Fruit fly (Drosophila melanogaster): ENCODE measurements around the gene Lnk.

Lnk gene

DNA sequence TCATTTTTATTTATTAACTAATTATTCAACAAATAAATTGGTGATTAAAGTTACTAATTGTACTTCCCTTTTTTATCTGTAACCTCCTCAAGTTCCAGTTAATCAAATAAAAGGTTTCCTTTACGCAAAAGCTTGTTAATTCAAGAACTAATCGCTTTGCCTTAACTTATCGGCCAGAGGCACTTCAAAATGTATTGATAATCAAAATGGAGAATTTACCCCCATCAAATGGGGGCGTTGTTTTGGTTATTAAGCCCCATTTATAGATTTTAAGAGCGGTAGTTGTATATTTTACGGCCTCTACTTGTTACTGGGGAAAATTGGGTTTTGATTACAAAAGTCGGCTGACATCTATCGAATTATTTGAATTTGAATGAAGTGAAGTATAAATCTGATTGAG is 11.3 kb downstream of the Lnk start, which contains the start of gene CG31091:
Gene CG31091 (plus strand): TSS at position 214 of the 400 bp plus-strand sequence.
- TF ChIP-seq gl (tag; optimal IDR thresholded peaks at IDR 0.05) (no peak), CG32121 (GFP tag; IDR thresholded peaks at IDR 0.05) (no peak), CG34367 (tag; optimal IDR thresholded peaks at IDR 0.05) (no peak), Pif1B (GFP tag; optimal IDR thresholded peaks at IDR 0.05) (no peak), EcR (GFP tag; optimal IDR thresholded peaks at IDR 0.05) (no peak), CG8301 (tag; optimal IDR thresholded peaks at IDR 0.05) (no peak), D1 (tag; optimal IDR thresholded peaks at IDR 0.05) (no peak), CG9948 (tag; optimal IDR thresholded peaks at IDR 0.05) (no peak), CG13204 (GFP tag; optimal IDR thresholded peaks at IDR 0.05) (no peak), CG14655 (GFP tag; optimal IDR thresholded peaks at IDR 0.05) (no peak), Pif1A (GFP tag; optimal IDR thresholded peaks at IDR 0.05) (no peak), CG4496 (GFP tag; IDR thresholded peaks at IDR 0.05) (no peak), CG17806 (tag; optimal IDR thresholded peaks at IDR 0.05) (no peak), rn (GFP tag; IDR thresholded peaks at IDR 0.05) (no peak), CG10348 (GFP tag; IDR thresholded peaks at IDR 0.05) (no peak), CG12605 (GFP tag; IDR thresholded peaks at IDR 0.05) (no peak), fd96Ca (GFP tag; IDR thresholded peaks at IDR 0.05) (no peak), Snoo (tag; optimal IDR thresholded peaks at IDR 0.05) (no peak)

DNA sequence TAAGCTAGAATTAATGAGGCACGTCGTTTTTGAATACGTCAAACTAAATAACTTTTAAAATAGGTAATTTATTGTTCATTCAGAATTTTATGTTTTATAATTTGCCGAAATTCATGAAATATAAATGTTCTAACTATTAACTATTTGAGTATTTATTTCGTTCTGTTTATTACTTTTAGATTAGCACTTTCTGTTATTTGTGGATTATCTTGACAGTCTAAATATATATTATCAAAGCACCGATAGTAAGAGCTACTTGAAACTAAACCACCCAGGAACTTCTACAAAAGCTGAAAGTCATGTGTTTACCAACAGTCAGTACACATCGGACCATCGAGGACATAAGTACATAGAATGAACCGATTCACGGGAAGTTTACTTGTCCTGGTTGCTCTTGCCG is 14.0 kb downstream of the Lnk start, which contains the start of gene CG31089:
Gene CG31089 (plus strand): TSS at position 301 of the 400 bp plus-strand sequence.
- no peak for TF ChIP-seq CG15710 (tag; optimal IDR thresholded peaks at IDR 0.05)
- no peak for TF ChIP-seq CG34367 (tag; optimal IDR thresholded peaks at IDR 0.05)
- TF ChIP-seq CG10348 (GFP tag; IDR thresholded peaks at IDR 0.05): no peak
- no peak for TF ChIP-seq gl (tag; optimal IDR thresholded peaks at IDR 0.05)
- no peak for TF ChIP-seq Snoo (tag; optimal IDR thresholded peaks at IDR 0.05)
- no peak for TF ChIP-seq CG12605 (GFP tag; IDR thresholded peaks at IDR 0.05)
- no peak for TF ChIP-seq CG9948 (tag; optimal IDR thresholded peaks at IDR 0.05)
- TF ChIP-seq Pif1A (GFP tag; optimal IDR thresholded peaks at IDR 0.05): no peak

dm6 chr3R:25906722-25907121 is 18.4 kb downstream of the Lnk start, which contains the start of gene kumpel:
Gene kumpel (plus strand): TSS chr3R:25907022.
- TF ChIP-seq CG13204 (GFP tag; optimal IDR thresholded peaks at IDR 0.05): no peak
- TF ChIP-seq Ets98B (GFP tag; IDR thresholded peaks at IDR 0.05): no peak
- TF ChIP-seq CG9948 (tag; optimal IDR thresholded peaks at IDR 0.05): no peak

dm6 chr3R:25919912-25920311 is 31.6 kb downstream of the Lnk start:
- TF ChIP-seq fd96Ca (GFP tag; IDR thresholded peaks at IDR 0.05) (no peak), D1 (tag; optimal IDR thresholded peaks at IDR 0.05) (no peak)

dm6 chr3R:25922534-25922933 is 34.2 kb downstream of the Lnk start, which contains the start of gene CG14546:
Gene CG14546 (minus strand): TSS chr3R:25922634.
- no peak for TF ChIP-seq CG17806 (tag; optimal IDR thresholded peaks at IDR 0.05)
- no peak for TF ChIP-seq CG8301 (tag; optimal IDR thresholded peaks at IDR 0.05)
- TF ChIP-seq CG14655 (GFP tag; optimal IDR thresholded peaks at IDR 0.05): no peak
- TF ChIP-seq CG4496 (GFP tag; IDR thresholded peaks at IDR 0.05): no peak
- no peak for TF ChIP-seq fd96Ca (GFP tag; IDR thresholded peaks at IDR 0.05)
- TF ChIP-seq CG15710 (tag; optimal IDR thresholded peaks at IDR 0.05): no peak
- no peak for TF ChIP-seq CG13204 (GFP tag; optimal IDR thresholded peaks at IDR 0.05)
- TF ChIP-seq D1 (tag; optimal IDR thresholded peaks at IDR 0.05): no peak

- TF ChIP-seq D1 (tag; optimal IDR thresholded peaks at IDR 0.05) (no peak), EcR (GFP tag; optimal IDR thresholded peaks at IDR 0.05) (no peak), gl (tag; optimal IDR thresholded peaks at IDR 0.05) (no peak), Pif1B (GFP tag; optimal IDR thresholded peaks at IDR 0.05) (no peak), fd96Ca (GFP tag; IDR thresholded peaks at IDR 0.05) (no peak), CG12605 (GFP tag; IDR thresholded peaks at IDR 0.05) (no peak), Pif1A (GFP tag; optimal IDR thresholded peaks at IDR 0.05) (no peak), CG8159 (tag; optimal IDR thresholded peaks at IDR 0.05) (no peak), CG17806 (tag; optimal IDR thresholded peaks at IDR 0.05) (no peak), Ets98B (GFP tag; IDR thresholded peaks at IDR 0.05) (no peak), CG4496 (GFP tag; IDR thresholded peaks at IDR 0.05) (no peak), CG32121 (GFP tag; IDR thresholded peaks at IDR 0.05) (no peak), CG8301 (tag; optimal IDR thresholded peaks at IDR 0.05) (no peak), CG10348 (GFP tag; IDR thresholded peaks at IDR 0.05) (no peak), CG34367 (tag; optimal IDR thresholded peaks at IDR 0.05) (no peak), rn (GFP tag; IDR thresholded peaks at IDR 0.05) (no peak)
Observed at dm6 chr3R:25941310-25941709, 53.0 kb downstream of the Lnk start.

All from whole organism, pupa.